Fruit fly (Drosophila melanogaster): Measurements from ENCODE around the gene Spn27A.

Spn27A gene

DNA sequence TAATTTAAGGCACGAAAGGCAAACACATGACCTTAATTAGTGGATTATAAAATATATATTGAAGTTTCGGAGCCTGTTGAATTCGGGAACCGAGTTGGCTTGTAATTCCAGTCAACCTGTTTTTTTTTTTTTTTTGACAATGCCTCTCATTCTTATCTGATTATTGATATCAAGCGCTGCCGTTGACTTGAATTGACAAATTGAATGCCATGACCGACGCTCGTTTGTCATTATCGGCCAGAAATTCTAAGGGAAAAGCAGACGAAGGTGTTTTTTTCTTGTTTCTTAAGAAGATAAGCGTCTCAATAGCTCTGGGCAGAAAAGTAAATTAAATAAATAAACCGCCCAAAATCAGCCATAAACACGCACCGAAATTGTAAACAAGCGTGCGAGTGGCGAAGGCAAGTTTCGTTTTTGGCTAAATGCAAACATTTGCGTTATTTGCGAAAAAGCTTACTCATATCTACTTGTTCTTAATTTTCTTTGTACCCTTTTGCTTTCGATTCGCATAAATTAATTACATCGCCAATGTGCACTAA, 29.9 kb downstream of the Spn27A start:
- TF ChIP-seq sage (GFP tag; optimal IDR thresholded peaks at IDR 0.05) (peak; percentile 25), Rel (GFP tag; optimal IDR thresholded peaks at IDR 0.05) (no peak), Rel (tag; optimal IDR thresholded peaks at IDR 0.05) (no peak), psq (GFP tag; optimal IDR thresholded peaks at IDR 0.05) (peak; percentile 33), OdsH (GFP tag; optimal IDR thresholded peaks at IDR 0.05) (peak; percentile 19), foxo (GFP tag; optimal IDR thresholded peaks at IDR 0.05) (peak in 1 of 2 experiments; percentile 11), br (GFP tag; optimal IDR thresholded peaks at IDR 0.05) (no peak), brk (GFP tag; optimal IDR thresholded peaks at IDR 0.05) (no peak), dmrt93B (GFP tag; optimal IDR thresholded peaks at IDR 0.05) (no peak), N (GFP tag; optimal IDR thresholded peaks at IDR 0.05) (no peak), fru (GFP tag; optimal IDR thresholded peaks at IDR 0.05) (no peak), Mio (GFP tag; optimal IDR thresholded peaks at IDR 0.05) (no peak), woc (GFP tag; optimal IDR thresholded peaks at IDR 0.05) (no peak), CrebA (GFP tag; optimal IDR thresholded peaks at IDR 0.05; ENCODE audit: borderline replicate concordance) (peak; percentile 32), h (GFP tag; optimal IDR thresholded peaks at IDR 0.05) (peak; percentile 19), Jra (GFP tag; optimal IDR thresholded peaks at IDR 0.05) (peak; percentile 25), GATAd (GFP tag; optimal IDR thresholded peaks at IDR 0.05) (no peak), Abd-B (GFP tag; optimal IDR thresholded peaks at IDR 0.05) (no peak), Dfd (GFP tag; optimal IDR thresholded peaks at IDR 0.05) (no peak), dl (GFP tag; optimal IDR thresholded peaks at IDR 0.05; ENCODE audit: insufficient read depth in 1 of 2, partially characterized antibody in 2 of 2) (no peak)

DNA sequence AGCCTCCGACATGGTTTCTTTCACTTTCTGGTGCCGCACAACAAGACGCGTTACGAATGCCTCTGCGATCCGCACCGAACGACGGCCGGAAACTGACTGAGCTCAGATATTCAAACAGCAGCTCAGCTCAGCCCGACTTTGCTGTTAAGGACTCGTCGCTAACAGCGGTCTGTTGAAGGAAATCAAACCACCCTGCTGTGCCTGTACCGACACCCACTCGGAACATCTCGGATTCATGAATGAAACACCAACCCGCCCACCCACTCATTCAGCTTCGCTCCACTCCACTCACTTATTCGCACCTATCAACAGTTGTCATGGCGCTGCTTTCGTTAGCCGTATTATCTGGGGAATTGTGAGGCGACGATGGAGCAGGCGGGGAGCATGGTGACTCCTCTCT, 40.8 kb downstream of the Spn27A start, which contains the start of gene Oatp26F:
TSS of gene Oatp26F (minus strand) at position 101 of the 400 bp plus-strand sequence.
- TF ChIP-seq woc (GFP tag; optimal IDR thresholded peaks at IDR 0.05) (no peak), ey (GFP tag; optimal IDR thresholded peaks at IDR 0.05) (no peak), dsf (GFP tag; optimal IDR thresholded peaks at IDR 0.05; ENCODE audit: borderline replicate concordance) (no peak), Abd-B (GFP tag; optimal IDR thresholded peaks at IDR 0.05) (no peak), jim (GFP tag; optimal IDR thresholded peaks at IDR 0.05) (no peak), br (GFP tag; optimal IDR thresholded peaks at IDR 0.05) (no peak), HLH106 (tag; optimal IDR thresholded peaks at IDR 0.05) (no peak), foxo (GFP tag; optimal IDR thresholded peaks at IDR 0.05) (no peak), GATAd (GFP tag; optimal IDR thresholded peaks at IDR 0.05) (no peak), OdsH (GFP tag; optimal IDR thresholded peaks at IDR 0.05) (no peak), brk (GFP tag; optimal IDR thresholded peaks at IDR 0.05) (no peak), N (GFP tag; optimal IDR thresholded peaks at IDR 0.05) (no peak), Myc (optimal IDR thresholded peaks at IDR 0.05) (no peak), sage (GFP tag; optimal IDR thresholded peaks at IDR 0.05) (no peak), rgr (GFP tag; optimal IDR thresholded peaks at IDR 0.05) (no peak), Jra (GFP tag; optimal IDR thresholded peaks at IDR 0.05) (no peak), dl (GFP tag; optimal IDR thresholded peaks at IDR 0.05; ENCODE audit: insufficient read depth in 1 of 2, partially characterized antibody in 2 of 2) (no peak), Dif (GFP tag; optimal IDR thresholded peaks at IDR 0.05; ENCODE audit: partially characterized antibody) (no peak), Rel (GFP tag; optimal IDR thresholded peaks at IDR 0.05) (no peak), Rel (tag; optimal IDR thresholded peaks at IDR 0.05) (no peak), Hr78 (GFP tag; optimal IDR thresholded peaks at IDR 0.05) (no peak)

DNA sequence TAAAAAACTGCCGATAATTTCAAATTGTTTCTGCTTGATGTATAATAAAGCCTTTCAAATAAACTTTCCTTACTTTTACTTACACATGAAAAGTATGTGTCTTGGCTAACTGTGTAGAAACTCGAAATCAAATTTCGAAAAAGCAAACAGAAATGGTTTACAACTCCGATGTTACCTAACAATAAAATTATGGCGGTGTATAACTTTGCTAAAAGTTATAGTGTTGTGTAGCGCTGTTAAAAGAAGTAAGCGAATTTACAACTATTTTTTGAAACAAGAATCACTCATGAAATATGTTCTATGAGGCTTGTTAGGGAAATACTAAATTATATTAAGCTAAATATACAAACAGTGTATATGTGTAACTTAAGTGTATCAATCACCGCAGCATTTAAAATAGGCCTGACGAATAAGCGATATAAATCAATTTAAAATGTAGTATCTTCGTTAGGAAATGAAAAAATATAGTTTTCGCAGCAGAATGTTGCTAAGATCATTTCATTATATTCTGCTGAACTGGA, 50.4 kb downstream of the Spn27A start, which contains the start of gene CG34345:
TSS of gene CG34345 (plus strand) at position 471 of the 521 bp plus-strand sequence.
- TF ChIP-seq Sp1 (GFP tag; optimal IDR thresholded peaks at IDR 0.05) (no peak), rgr (GFP tag; optimal IDR thresholded peaks at IDR 0.05) (no peak), Myc (optimal IDR thresholded peaks at IDR 0.05) (peak; percentile 55), jim (GFP tag; optimal IDR thresholded peaks at IDR 0.05) (no peak), Dfd (GFP tag; optimal IDR thresholded peaks at IDR 0.05) (no peak), br (GFP tag; optimal IDR thresholded peaks at IDR 0.05) (no peak), Rel (GFP tag; optimal IDR thresholded peaks at IDR 0.05) (no peak), Rel (tag; optimal IDR thresholded peaks at IDR 0.05) (no peak), foxo (GFP tag; optimal IDR thresholded peaks at IDR 0.05) (no peak), OdsH (GFP tag; optimal IDR thresholded peaks at IDR 0.05) (no peak)

DNA sequence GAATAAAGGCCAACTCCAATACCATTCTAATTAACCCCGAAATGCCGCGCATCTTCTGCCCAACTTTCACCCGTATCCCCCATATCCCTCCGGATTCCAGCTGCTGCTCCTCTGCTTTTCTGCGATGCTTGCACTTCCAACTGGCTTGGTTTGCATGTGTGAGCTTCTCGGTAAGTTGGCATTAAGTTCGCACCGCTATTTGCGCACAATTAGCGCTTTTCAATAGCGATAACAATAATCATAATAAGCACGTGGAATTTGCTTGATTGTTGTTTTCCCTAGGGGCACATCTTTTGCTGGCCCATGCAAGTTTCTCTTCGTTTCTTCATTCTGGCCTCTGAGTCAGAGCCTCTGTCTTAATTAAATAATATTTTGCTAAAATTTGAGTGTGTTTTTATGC, 51.1 kb downstream of the Spn27A start:
- TF ChIP-seq sv (GFP tag; optimal IDR thresholded peaks at IDR 0.05), result no peak
- no peak for TF ChIP-seq brk (GFP tag; optimal IDR thresholded peaks at IDR 0.05)
- TF ChIP-seq Myc (optimal IDR thresholded peaks at IDR 0.05), result no peak
- TF ChIP-seq fru (GFP tag; optimal IDR thresholded peaks at IDR 0.05), result no peak
- TF ChIP-seq Hr78 (GFP tag; optimal IDR thresholded peaks at IDR 0.05), result no peak
- no peak for TF ChIP-seq psq (GFP tag; optimal IDR thresholded peaks at IDR 0.05)
- TF ChIP-seq HLH106 (tag; optimal IDR thresholded peaks at IDR 0.05), result no peak
- no peak for TF ChIP-seq pan (optimal IDR thresholded peaks at IDR 0.05)
- TF ChIP-seq CrebA (GFP tag; optimal IDR thresholded peaks at IDR 0.05; ENCODE audit: borderline replicate concordance), result no peak
- TF ChIP-seq Vsx2 (GFP tag; optimal IDR thresholded peaks at IDR 0.05; ENCODE audit: partially characterized antibody), result no peak
- TF ChIP-seq br (GFP tag; optimal IDR thresholded peaks at IDR 0.05), result no peak
- no peak for TF ChIP-seq CG32264 (GFP tag; optimal IDR thresholded peaks at IDR 0.05)
- TF ChIP-seq GATAd (GFP tag; optimal IDR thresholded peaks at IDR 0.05), result no peak
